Worm (Caenorhabditis elegans) whole organism, mixed stage, embryonic: ENCODE results near the gene chin-1.

Experiments
- blmp-1 ChIP-seq: fragments of 150-350 bp; optimal IDR thresholded peaks from 2 replicates; lab custom pipeline; 2014; ENCODE audit warnings: missing biosample characterization, missing genetic modification characterization
- ces-1 ChIP-seq: fragments of 150-350 bp; optimal IDR thresholded peaks from 2 replicates; lab custom pipeline; 2014; ENCODE audit warnings: missing biosample characterization, missing genetic modification reagents, missing genetic modification characterization
- drap-1 ChIP-seq: fragments of 200-800 bp; sonication (Bioruptor generic); optimal IDR thresholded peaks from 3 replicates; lab custom pipeline; 2018; ENCODE audit warnings: mild to moderate bottlenecking, missing genetic modification characterization, missing compliant biosample characterization
- elt-1 ChIP-seq: sonication (generic microtip); optimal IDR thresholded peaks from 2 replicates; lab custom pipeline; 2017; ENCODE audit warnings: missing genetic modification characterization, mild to moderate bottlenecking, missing compliant biosample characterization, antibody characterized with exemption, moderate library complexity, borderline replicate concordance; ENCODE audit not compliant: insufficient read depth
- flh-1 ChIP-seq: fragments of 200-800 bp; sonication (Bioruptor generic); optimal IDR thresholded peaks from 2 replicates; lab custom pipeline; 2018; ENCODE audit warnings: mild to moderate bottlenecking, missing genetic modification characterization, moderate library complexity, missing compliant biosample characterization
- lin-13 ChIP-seq: fragments of 150-350 bp; optimal IDR thresholded peaks from 2 replicates; lab custom pipeline; 2014; ENCODE audit warnings: missing biosample characterization, missing genetic modification characterization
- lsy-2 ChIP-seq: fragments of 150-350 bp; optimal IDR thresholded peaks from 2 replicates; lab custom pipeline; 2014; ENCODE audit warnings: missing biosample characterization, missing genetic modification characterization
- nhr-12 ChIP-seq: fragments of 150-350 bp; optimal IDR thresholded peaks from 2 replicates; lab custom pipeline; 2014; ENCODE audit warnings: missing biosample characterization, missing genetic modification characterization
- nhr-76 ChIP-seq: sonication (generic microtip); optimal IDR thresholded peaks from 2 replicates; lab custom pipeline; 2017; ENCODE audit warnings: missing biosample characterization, missing genetic modification characterization

- TF ChIP-seq nhr-76 (tag; lab: Kevin White, UChicago) (no peak), nhr-12 (tag; lab: Kevin White, UChicago) (no peak), ces-1 (GFP tag; lab: Kevin White, UChicago) (peak; percentile 32), drap-1 (no peak), lsy-2 (peak; percentile 28), elt-1 (tag; lab: Kevin White, UChicago) (no peak), blmp-1 (tag; lab: Kevin White, UChicago) (no peak), lin-13 (tag; lab: Kevin White, UChicago) (peak; percentile 31), flh-1 (GFP tag; lab: Kevin White, UChicago) (no peak)
Measured at ce11 chrIII:1037173-1037572, at the start of gene chin-1, which contains the start of gene BE0003N10.1.
